Fruit fly (Drosophila melanogaster) whole organism, pupa: Measurements from ENCODE around the gene CG31913.

ENCODE experiments used
- CG32121 ChIP-seq: fragments of 200-800 bp; sonication (Bioruptor generic); IDR thresholded peaks from 2 replicates; pipeline ENCODE4 v1.3.6; 2022; ENCODE audit warnings: missing biosample characterization, missing genetic modification characterization
- EcR ChIP-seq: fragments of 200-800 bp; sonication (Bioruptor generic); optimal IDR thresholded peaks from 3 replicates; lab custom pipeline; 2019; ENCODE audit warnings: missing biosample characterization, missing genetic modification characterization, mild to moderate bottlenecking, moderate library complexity, missing genetic modification reagents

dm6 chr2L:5823704-5824103, 39.9 kb downstream of the CG31913 start, which contains the start of gene TrissinR:
- no peak for TF ChIP-seq CG32121 (GFP tag; lab: Robert Waterston, UW)
- TF ChIP-seq EcR (GFP tag; lab: Kevin White, UChicago): no peak
